Fruit fly (Drosophila melanogaster) whole organism, pupa: ENCODE measurements around the gene CG33639.

ENCODE experiments used
- CG10348 ChIP-seq: fragments of 200-800 bp; sonication (Bioruptor generic); IDR thresholded peaks from 2 replicates; pipeline ENCODE4 v1.3.6; 2022; ENCODE audit warnings: missing biosample characterization, missing genetic modification characterization
- CG12605 ChIP-seq: fragments of 200-800 bp; sonication (Bioruptor generic); IDR thresholded peaks from 2 replicates; pipeline ENCODE4 v1.3.6; 2022; ENCODE audit warnings: missing biosample characterization, missing genetic modification characterization
- CG15710 ChIP-seq: fragments of 200-800 bp; sonication (Bioruptor generic); optimal IDR thresholded peaks from 2 replicates; lab custom pipeline; 2018; ENCODE audit warnings: missing biosample characterization, mild to moderate bottlenecking, missing genetic modification characterization, moderate library complexity
- CG8159 ChIP-seq: fragments of 200-800 bp; sonication (Bioruptor generic); optimal IDR thresholded peaks from 3 replicates; lab custom pipeline; 2018; ENCODE audit warnings: missing biosample characterization, mild to moderate bottlenecking, missing genetic modification characterization, moderate library complexity
- CG8301 ChIP-seq: fragments of 200-800 bp; sonication (Bioruptor generic); optimal IDR thresholded peaks from 2 replicates; lab custom pipeline; 2018; ENCODE audit warnings: missing biosample characterization, mild to moderate bottlenecking, missing genetic modification characterization
- EcR ChIP-seq: fragments of 200-800 bp; sonication (Bioruptor generic); optimal IDR thresholded peaks from 3 replicates; lab custom pipeline; 2019; ENCODE audit warnings: missing biosample characterization, missing genetic modification characterization, mild to moderate bottlenecking, moderate library complexity, missing genetic modification reagents
- Pif1B ChIP-seq: fragments of 200-800 bp; sonication (Bioruptor generic); optimal IDR thresholded peaks from 3 replicates; lab custom pipeline; 2016; ENCODE audit warnings: missing biosample characterization, missing genetic modification characterization
- Snoo ChIP-seq: fragments of 200-800 bp; sonication (Bioruptor generic); optimal IDR thresholded peaks from 3 replicates; lab custom pipeline; 2017; ENCODE audit warnings: missing biosample characterization, mild to moderate bottlenecking, missing genetic modification characterization, inconsistent platforms
- fd96Ca ChIP-seq: fragments of 200-800 bp; sonication (Bioruptor generic); IDR thresholded peaks from 3 replicates; pipeline ENCODE4 v1.3.6; 2022; ENCODE audit warnings: missing biosample characterization, missing genetic modification characterization
- gl ChIP-seq: fragments of 200-800 bp; sonication (Bioruptor generic); optimal IDR thresholded peaks from 2 replicates; lab custom pipeline; 2018; ENCODE audit warnings: missing biosample characterization, mild to moderate bottlenecking, missing genetic modification characterization

- no peak for TF ChIP-seq CG8301 (tag; lab: Kevin White, UChicago)
- TF ChIP-seq CG8159 (tag; lab: Kevin White, UChicago) = no peak
- TF ChIP-seq Snoo (tag; lab: Kevin White, UChicago) = no peak
- no peak for TF ChIP-seq CG12605
- no peak for TF ChIP-seq gl (tag; lab: Kevin White, UChicago)
- TF ChIP-seq EcR (GFP tag; lab: Kevin White, UChicago) = no peak
- no peak for TF ChIP-seq CG15710 (tag; lab: Kevin White, UChicago)
- no peak for TF ChIP-seq CG10348 (GFP tag; lab: Robert Waterston, UW)
- TF ChIP-seq fd96Ca (GFP tag; lab: Robert Waterston, UW) = no peak
- TF ChIP-seq Pif1B = no peak
Measured at dm6 chrX:18245182-18245581, 19.3 kb upstream of the CG33639 start.
